Worm (Caenorhabditis elegans) whole organism, midembryonic: Measurements from ENCODE around the gene C35B1.2.
A peak's percentile ranks its signal among the peaks of the same experiment; 100 is the strongest.

ENCODE experiments used
- T22C8.4 ChIP-seq: fragments of 200-800 bp; sonication (Bioruptor generic); IDR thresholded peaks from 2 replicates; pipeline ENCODE4 v1.3.6; 2022; ENCODE audit warnings: missing genetic modification characterization, missing compliant biosample characterization
- cog-1 ChIP-seq: sonication (generic microtip); optimal IDR thresholded peaks from 2 replicates; lab custom pipeline; 2016; ENCODE audit warnings: missing genetic modification characterization, missing compliant biosample characterization
- flt-1 ChIP-seq: fragments of 200-800 bp; sonication (Bioruptor generic); IDR thresholded peaks from 2 replicates; pipeline ENCODE4 v1.3.6; 2022; ENCODE audit warnings: missing genetic modification characterization, missing compliant biosample characterization
- klf-2 ChIP-seq: fragments of 200-800 bp; sonication (Bioruptor generic); conservative IDR thresholded peaks from 2 replicates; pipeline ENCODE4 v1.3.6; 2022; ENCODE audit warnings: missing genetic modification reagents, missing genetic modification characterization, missing compliant biosample characterization
- med-1 ChIP-seq: sonication (generic microtip); optimal IDR thresholded peaks from 2 replicates; lab custom pipeline; 2017; ENCODE audit warnings: missing genetic modification characterization, mild to moderate bottlenecking, missing compliant biosample characterization, antibody characterized with exemption, missing genetic modification reagents; ENCODE audit not compliant: insufficient read depth
- ref-1 ChIP-seq: fragments of 200-800 bp; sonication (Bioruptor generic); conservative IDR thresholded peaks from 2 replicates; pipeline ENCODE4 v1.3.6; 2022; ENCODE audit warnings: missing genetic modification reagents, missing genetic modification characterization, missing compliant biosample characterization
- tab-1 ChIP-seq: fragments of 200-800 bp; sonication (Bioruptor generic); IDR thresholded peaks from 2 replicates; pipeline ENCODE4 v1.3.6; 2022; ENCODE audit warnings: missing genetic modification characterization, missing compliant biosample characterization
- ztf-23 ChIP-seq: fragments of 200-800 bp; sonication (Bioruptor generic); IDR thresholded peaks from 2 replicates; pipeline ENCODE4 v1.3.6; 2022; ENCODE audit warnings: missing genetic modification reagents, missing genetic modification characterization, missing compliant biosample characterization
- ztf-29 ChIP-seq: fragments of 200-800 bp; sonication (Bioruptor generic); IDR thresholded peaks from 2 replicates; pipeline ENCODE4 v1.3.6; 2022; ENCODE audit warnings: missing genetic modification reagents, missing genetic modification characterization, missing compliant biosample characterization

The C35B1.2 gene

ce11 chrIV:4080846-4081245 lies 5.2 kb upstream of the C35B1.2 start, which contains the start of the genes C35B1.9 and C35B1.3:
Gene C35B1.9 (minus strand): TSS chrIV:4080946.
Gene C35B1.3 (plus strand): TSS chrIV:4081151.
- TF ChIP-seq klf-2 (GFP tag; lab: Robert Waterston, UW) (no peak), cog-1 (no peak), flt-1 (GFP tag; lab: Robert Waterston, UW) (no peak), ztf-29 (GFP tag; lab: Robert Waterston, UW) (no peak), med-1 (GFP tag; lab: Kevin White, UChicago) (no peak), T22C8.4 (no peak)

ce11 chrIV:4082599-4082998 lies 3.4 kb upstream of the C35B1.2 start:
- TF ChIP-seq ztf-23 (GFP tag; lab: Robert Waterston, UW) (no peak), cog-1 (no peak), ztf-29 (GFP tag; lab: Robert Waterston, UW) (no peak), med-1 (GFP tag; lab: Kevin White, UChicago) (no peak), T22C8.4 (no peak), ref-1 (no peak), tab-1 (GFP tag; lab: Robert Waterston, UW) (no peak), klf-2 (GFP tag; lab: Robert Waterston, UW) (no peak), flt-1 (GFP tag; lab: Robert Waterston, UW) (no peak)

DNA sequence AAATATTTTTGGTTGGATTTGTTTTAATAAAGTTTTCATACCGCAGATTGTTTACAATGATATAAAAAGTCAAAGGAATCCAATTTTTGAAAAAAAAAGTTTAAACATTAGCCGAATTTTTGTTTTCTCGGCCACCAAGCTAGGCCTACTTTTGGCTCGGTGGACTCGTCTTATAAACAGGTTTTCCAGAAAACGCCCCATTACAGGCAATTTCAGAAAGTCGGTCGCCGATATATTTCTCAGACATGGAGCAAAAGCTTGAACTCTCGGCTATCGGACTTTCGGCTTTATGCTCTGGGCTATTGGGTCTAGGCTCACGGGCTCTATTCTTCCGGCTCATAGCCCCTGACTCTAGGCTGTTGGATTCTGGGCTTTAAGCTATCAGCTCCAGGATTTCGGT lies 2.9 kb upstream of the C35B1.2 start:
- TF ChIP-seq med-1 (GFP tag; lab: Kevin White, UChicago) (no peak), flt-1 (GFP tag; lab: Robert Waterston, UW) (no peak), T22C8.4 (no peak), tab-1 (GFP tag; lab: Robert Waterston, UW) (no peak), klf-2 (GFP tag; lab: Robert Waterston, UW) (no peak), ref-1 (no peak), ztf-23 (GFP tag; lab: Robert Waterston, UW) (no peak), cog-1 (no peak), ztf-29 (GFP tag; lab: Robert Waterston, UW) (no peak)

ce11 chrIV:4084109-4084508 lies 1.9 kb upstream of the C35B1.2 start, which contains the start of gene C35B1.5:
Gene C35B1.5 (minus strand): TSS chrIV:4084209.
- TF ChIP-seq ztf-23 (GFP tag; lab: Robert Waterston, UW) (no peak), ztf-29 (GFP tag; lab: Robert Waterston, UW) (no peak), klf-2 (GFP tag; lab: Robert Waterston, UW) (no peak), T22C8.4 (no peak), tab-1 (GFP tag; lab: Robert Waterston, UW) (no peak), ref-1 (no peak)

DNA sequence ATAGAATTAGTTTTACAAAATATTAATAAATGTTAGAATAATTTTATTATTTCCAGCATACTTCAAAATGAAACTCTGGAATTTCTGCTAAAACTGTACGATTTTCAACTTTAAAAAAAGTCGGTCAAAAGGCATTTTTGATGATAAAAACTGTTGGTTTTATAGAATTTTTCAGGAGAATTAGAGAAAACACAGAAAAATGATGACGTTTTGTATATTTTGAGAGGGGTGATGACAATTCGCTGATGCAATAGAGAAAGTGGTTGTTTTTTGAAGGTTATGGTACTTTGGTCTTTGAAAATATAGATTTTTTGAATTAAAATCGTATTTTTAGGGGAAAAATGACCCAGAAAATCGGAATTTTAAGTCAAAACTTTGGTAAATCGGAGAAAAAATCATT lies 990 bp upstream of the C35B1.2 start:
- no peak for TF ChIP-seq ztf-29 (GFP tag; lab: Robert Waterston, UW)
- no peak for TF ChIP-seq flt-1 (GFP tag; lab: Robert Waterston, UW)
- TF ChIP-seq tab-1 (GFP tag; lab: Robert Waterston, UW), result no peak
- no peak for TF ChIP-seq ztf-23 (GFP tag; lab: Robert Waterston, UW)
- TF ChIP-seq cog-1, result no peak
- no peak for TF ChIP-seq ref-1
- no peak for TF ChIP-seq klf-2 (GFP tag; lab: Robert Waterston, UW)
- TF ChIP-seq med-1 (GFP tag; lab: Kevin White, UChicago), result no peak
- no peak for TF ChIP-seq T22C8.4

DNA sequence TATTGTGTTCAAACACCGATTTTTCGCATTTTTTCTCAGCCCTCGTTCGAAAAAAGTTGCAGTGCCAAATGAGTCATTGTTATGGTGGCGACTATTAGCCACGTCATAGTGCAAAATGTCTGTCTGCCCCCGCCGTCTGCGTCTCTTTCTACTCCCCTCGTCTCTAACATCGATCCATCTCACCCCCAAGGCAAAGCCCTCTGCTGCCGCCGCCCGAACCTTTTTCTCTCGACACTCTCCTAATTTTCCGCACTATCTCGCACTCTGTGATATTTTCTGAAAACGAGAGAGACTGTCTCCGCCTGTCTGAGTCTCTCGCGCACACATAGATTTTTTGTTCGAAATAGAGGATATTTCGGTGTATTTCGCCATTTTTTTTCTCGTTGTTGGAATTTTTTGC lies 7.1 kb downstream of the C35B1.2 start:
- TF ChIP-seq ztf-29 (GFP tag; lab: Robert Waterston, UW) (peak; percentile 85), klf-2 (GFP tag; lab: Robert Waterston, UW) (no peak), flt-1 (GFP tag; lab: Robert Waterston, UW) (no peak), cog-1 (no peak), ztf-23 (GFP tag; lab: Robert Waterston, UW) (no peak), T22C8.4 (peak; percentile 73; the same call in 1 of the 2 replicates), tab-1 (GFP tag; lab: Robert Waterston, UW) (no peak), ref-1 (no peak), med-1 (GFP tag; lab: Kevin White, UChicago) (no peak)

DNA sequence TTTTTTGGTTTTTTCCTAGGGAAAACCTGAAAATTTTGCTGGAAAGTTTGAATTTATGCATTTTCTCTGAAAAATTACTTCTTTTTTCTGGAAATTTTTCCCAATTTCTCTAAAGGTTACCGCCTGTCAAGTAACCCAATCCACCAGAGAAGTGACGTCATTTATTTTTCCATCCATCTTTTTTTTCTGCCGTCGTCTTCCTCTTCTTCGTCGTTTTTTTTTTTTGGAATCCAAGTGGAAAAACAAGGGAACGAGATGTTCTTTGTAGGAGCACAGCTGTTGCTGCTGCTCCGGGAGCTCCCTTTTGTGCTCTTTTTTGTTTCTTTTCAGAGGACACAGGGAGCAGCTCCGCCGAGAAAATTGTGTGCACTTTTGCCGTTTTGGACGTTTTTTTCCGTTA lies 8.4 kb downstream of the C35B1.2 start:
- TF ChIP-seq ref-1 (no peak), T22C8.4 (no peak), ztf-29 (GFP tag; lab: Robert Waterston, UW) (no peak), flt-1 (GFP tag; lab: Robert Waterston, UW) (no peak), ztf-23 (GFP tag; lab: Robert Waterston, UW) (no peak), klf-2 (GFP tag; lab: Robert Waterston, UW) (no peak), tab-1 (GFP tag; lab: Robert Waterston, UW) (no peak), cog-1 (no peak), med-1 (GFP tag; lab: Kevin White, UChicago) (no peak)

- no peak for TF ChIP-seq flt-1 (GFP tag; lab: Robert Waterston, UW)
- TF ChIP-seq ztf-23 (GFP tag; lab: Robert Waterston, UW), result no peak
- TF ChIP-seq T22C8.4, result no peak
Observed at ce11 chrIV:4096940-4097339, 10.9 kb downstream of the C35B1.2 start.

DNA sequence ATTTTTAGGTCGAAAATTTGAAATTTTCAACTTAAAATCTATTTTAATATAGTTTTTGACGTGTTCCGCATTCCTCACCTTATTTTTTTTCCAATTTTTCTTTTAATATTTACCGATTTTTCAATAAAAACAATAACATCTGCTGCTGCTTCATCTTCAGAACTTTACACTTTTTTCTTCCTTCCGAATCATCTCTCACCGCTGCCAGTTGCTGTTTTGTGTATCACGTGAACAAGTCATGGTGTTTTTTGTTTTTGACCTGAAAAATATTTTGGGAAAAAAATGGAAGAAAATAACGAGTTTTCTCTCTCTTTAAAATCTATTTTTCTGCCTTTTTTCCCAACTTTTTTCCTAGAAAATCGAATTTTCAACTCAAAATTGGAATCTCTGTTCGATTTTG lies 13.8 kb downstream of the C35B1.2 start:
- TF ChIP-seq T22C8.4 (no peak), flt-1 (GFP tag; lab: Robert Waterston, UW) (no peak), tab-1 (GFP tag; lab: Robert Waterston, UW) (no peak), ref-1 (no peak), med-1 (GFP tag; lab: Kevin White, UChicago) (no peak), ztf-23 (GFP tag; lab: Robert Waterston, UW) (no peak), cog-1 (no peak), ztf-29 (GFP tag; lab: Robert Waterston, UW) (no peak), klf-2 (GFP tag; lab: Robert Waterston, UW) (no peak)

DNA sequence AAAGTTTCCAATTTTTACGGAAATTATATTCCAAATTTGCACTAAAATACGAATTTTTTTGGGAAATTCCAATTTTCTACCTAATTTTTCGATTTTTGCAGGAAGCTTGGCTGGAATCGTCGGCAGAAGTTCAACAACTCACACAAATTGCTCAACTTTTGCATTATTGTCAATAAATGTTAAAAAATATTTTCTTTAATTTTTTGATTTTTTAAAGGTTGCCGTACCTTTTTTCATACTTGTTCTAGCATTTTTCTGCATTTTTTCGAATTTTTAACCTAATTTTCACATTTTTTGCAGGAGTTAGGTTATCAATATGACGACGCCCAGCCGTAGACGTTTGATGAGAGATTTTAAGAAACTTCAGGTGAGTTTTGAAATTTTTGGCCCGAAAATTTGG lies 16.7 kb downstream of the C35B1.2 start, which contains the start of gene ubc-1:
Gene ubc-1, plus strand, starts transcription at position 301 of the 400 bp plus-strand sequence.
- TF ChIP-seq flt-1 (GFP tag; lab: Robert Waterston, UW) (no peak), ztf-23 (GFP tag; lab: Robert Waterston, UW) (no peak), med-1 (GFP tag; lab: Kevin White, UChicago) (no peak), ztf-29 (GFP tag; lab: Robert Waterston, UW) (no peak), klf-2 (GFP tag; lab: Robert Waterston, UW) (no peak), ref-1 (no peak), cog-1 (no peak), tab-1 (GFP tag; lab: Robert Waterston, UW) (no peak), T22C8.4 (no peak)
